Fruit fly (Drosophila melanogaster): ENCODE data around the gene CG31673.

The CG31673 gene

DNA sequence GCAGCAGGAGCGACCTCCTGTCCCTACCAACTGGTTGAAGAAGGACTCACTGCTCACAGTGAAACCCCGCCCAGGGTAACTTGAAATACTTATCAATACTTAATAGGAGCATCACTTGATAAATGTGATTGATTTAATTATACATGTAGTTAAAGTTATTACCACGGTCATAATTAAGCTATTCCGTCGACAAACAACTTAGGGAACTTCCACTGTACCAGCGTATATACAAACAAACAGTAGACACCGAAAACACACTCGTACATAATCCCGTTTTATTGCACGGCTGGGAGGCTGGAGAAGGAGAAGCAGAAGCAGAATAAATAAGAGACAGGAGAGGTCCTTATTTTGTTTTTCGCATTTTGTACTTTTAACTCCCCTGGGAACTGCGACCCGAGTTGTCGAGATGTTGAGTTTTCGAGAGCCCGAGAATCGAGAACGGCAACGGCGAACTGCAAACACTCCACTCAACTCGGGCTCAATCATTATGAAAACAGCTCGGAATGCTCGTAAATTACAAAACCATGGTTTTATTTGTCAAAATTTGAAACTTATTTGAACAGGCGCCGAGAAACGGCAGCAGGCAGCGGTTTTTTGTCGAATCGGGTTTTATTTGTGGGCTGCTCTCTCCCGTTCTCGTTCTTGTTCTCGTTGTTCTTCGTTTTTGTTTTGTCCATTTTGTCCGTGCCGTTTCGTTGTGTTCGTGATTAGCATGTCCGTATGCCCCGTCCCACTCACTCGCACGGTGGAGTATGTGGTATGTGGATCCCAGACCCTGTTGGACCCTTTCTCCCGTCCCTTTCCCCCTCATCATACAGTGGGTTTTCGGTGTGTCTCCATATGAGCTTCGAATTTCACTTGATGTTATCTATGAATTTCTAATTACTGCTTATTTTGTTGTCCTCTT lies 29.2 kb upstream of the CG31673 start (continued):
- TF ChIP-seq Bgb (GFP tag; IDR thresholded peaks at IDR 0.05; ENCODE audit: partially characterized antibody), result no peak
- TF ChIP-seq lab (GFP tag; optimal IDR thresholded peaks at IDR 0.05), result peak; percentile 92
- TF ChIP-seq da (GFP tag; optimal IDR thresholded peaks at IDR 0.05), result peak; percentile 43
- TF ChIP-seq CG9932 (GFP tag; IDR thresholded peaks at IDR 0.05), result peak; percentile 87
- no peak for TF ChIP-seq CG6791 (GFP tag; IDR thresholded peaks at IDR 0.05; ENCODE audit: partially characterized antibody)
- peak; percentile 75 for TF ChIP-seq rib (GFP tag; IDR thresholded peaks at IDR 0.05)
- TF ChIP-seq ash1 (GFP tag; optimal IDR thresholded peaks at IDR 0.05), result peak; percentile 58
- TF ChIP-seq HmgZ (tag; optimal IDR thresholded peaks at IDR 0.05), result peak; percentile 81
- TF ChIP-seq ase (GFP tag; IDR thresholded peaks at IDR 0.05), result peak; percentile 47; the same call in 1 of the 3 replicates
- peak; percentile 61 for TF ChIP-seq pum (GFP tag; optimal IDR thresholded peaks at IDR 0.05)
- TF ChIP-seq CG13775 (GFP tag; optimal IDR thresholded peaks at IDR 0.05), result peak; percentile 67
- TF ChIP-seq zfh1 (GFP tag; IDR thresholded peaks at IDR 0.05), result peak; percentile 85
- peak; percentile 88 for TF ChIP-seq dysf (GFP tag; IDR thresholded peaks at IDR 0.05)
- TF ChIP-seq lbe (GFP tag; optimal IDR thresholded peaks at IDR 0.05), result peak; percentile 96
- TF ChIP-seq cg (GFP tag; optimal IDR thresholded peaks at IDR 0.05), result peak; percentile 44
- peak; percentile 77 for TF ChIP-seq CrebB (tag; optimal IDR thresholded peaks at IDR 0.05)
- TF ChIP-seq slou (GFP tag; optimal IDR thresholded peaks at IDR 0.05), result peak; percentile 47
- TF ChIP-seq Deaf1 (tag; optimal IDR thresholded peaks at IDR 0.05), result peak; percentile 77
- peak; percentile 34 for TF ChIP-seq CG3163 (GFP tag; optimal IDR thresholded peaks at IDR 0.05)
- TF ChIP-seq CG7556 (GFP tag; optimal IDR thresholded peaks at IDR 0.05), result peak; percentile 86
- peak; percentile 81 for TF ChIP-seq CG6689 (GFP tag; IDR thresholded peaks at IDR 0.05)
- TF ChIP-seq CG13296 (GFP tag; optimal IDR thresholded peaks at IDR 0.05), result peak; percentile 78
- TF ChIP-seq CG5245 (GFP tag; optimal IDR thresholded peaks at IDR 0.05), result peak; percentile 58
- TF ChIP-seq Gsc (GFP tag; IDR thresholded peaks at IDR 0.05), result no peak
- peak; percentile 69; the same call in 2 of the 3 replicates for TF ChIP-seq Mrtf (GFP tag; IDR thresholded peaks at IDR 0.05)
- no peak for TF ChIP-seq hbn (GFP tag; IDR thresholded peaks at IDR 0.05; ENCODE audit: partially characterized antibody)
- 0 out of 3 replicates have a peak, but pooled peaks have one; percentile 33 for TF ChIP-seq CG3726 (GFP tag; IDR thresholded peaks at IDR 0.05)
- peak; percentile 83 for TF ChIP-seq jumu (GFP tag; optimal IDR thresholded peaks at IDR 0.05)
- peak; percentile 86 for TF ChIP-seq z (GFP tag; IDR thresholded peaks at IDR 0.05)
- no peak for TF ChIP-seq fd64A (GFP tag; optimal IDR thresholded peaks at IDR 0.05)
- TF ChIP-seq Aef1 (GFP tag; IDR thresholded peaks at IDR 0.05), result peak; percentile 72
- peak; percentile 83 for TF ChIP-seq her (GFP tag; optimal IDR thresholded peaks at IDR 0.05)
- peak; percentile 81 for TF ChIP-seq gem (tag; optimal IDR thresholded peaks at IDR 0.05)
- TF ChIP-seq maf-S (GFP tag; optimal IDR thresholded peaks at IDR 0.05), result peak; percentile 76
- peak; percentile 77 for TF ChIP-seq CG12071 (GFP tag; optimal IDR thresholded peaks at IDR 0.05)
- no peak for TF ChIP-seq twi (tag; optimal IDR thresholded peaks at IDR 0.05)
- TF ChIP-seq Xbp1 (GFP tag; optimal IDR thresholded peaks at IDR 0.05), result peak; percentile 70
- peak; percentile 62 for TF ChIP-seq zen (tag; optimal IDR thresholded peaks at IDR 0.05)
- TF ChIP-seq bsh (GFP tag; optimal IDR thresholded peaks at IDR 0.05), result peak; percentile 63 to 72
- peak; percentile 53 for TF ChIP-seq CG18476 (GFP tag; optimal IDR thresholded peaks at IDR 0.05)
- TF ChIP-seq gcm (GFP tag; optimal IDR thresholded peaks at IDR 0.05), result peak; percentile 47
- peak; percentile 57 for TF ChIP-seq phol (tag; optimal IDR thresholded peaks at IDR 0.05)
- TF ChIP-seq HLH3B (GFP tag; IDR thresholded peaks at IDR 0.05), result peak; percentile 68
- TF ChIP-seq CG12744 (GFP tag; optimal IDR thresholded peaks at IDR 0.05), result peak; percentile 62
- TF ChIP-seq CG14441 (GFP tag; IDR thresholded peaks at IDR 0.05), result peak; percentile 70
- peak; percentile 63 for TF ChIP-seq CG8944 (GFP tag; optimal IDR thresholded peaks at IDR 0.05)
- TF ChIP-seq Six4 (GFP tag; optimal IDR thresholded peaks at IDR 0.05), result peak; percentile 46
- TF ChIP-seq CG33557 (GFP tag; optimal IDR thresholded peaks at IDR 0.05), result no peak

Data from whole organism, embryonic.